Fruit fly (Drosophila melanogaster): ENCODE measurements around the gene CG10254.

CG10254 gene

dm6 chr3R:23713901-23714300 lies 19.1 kb upstream of the CG10254 start (continued):
- TF ChIP-seq Gug (GFP tag; IDR thresholded peaks at IDR 0.05) (peak; percentile 56), CG8119 (GFP tag; IDR thresholded peaks at IDR 0.05) (peak; percentile 63), CG11294 (GFP tag; IDR thresholded peaks at IDR 0.05) (no peak), topi (GFP tag; optimal IDR thresholded peaks at IDR 0.05) (peak; percentile 88), CG10669 (GFP tag; optimal IDR thresholded peaks at IDR 0.05) (peak; percentile 66), CG7368 (GFP tag; optimal IDR thresholded peaks at IDR 0.05) (peak; percentile 56), fd59A (GFP tag; optimal IDR thresholded peaks at IDR 0.05) (peak; percentile 38), CG6854 (GFP tag; optimal IDR thresholded peaks at IDR 0.05) (peak; percentile 38), CG11762 (GFP tag; optimal IDR thresholded peaks at IDR 0.05; ENCODE audit: insufficient read depth) (peak; percentile 57), CG3032 (tag; optimal IDR thresholded peaks at IDR 0.05) (peak; percentile 29), CG10631 (GFP tag; optimal IDR thresholded peaks at IDR 0.05) (peak; percentile 84), dac (GFP tag; optimal IDR thresholded peaks at IDR 0.05) (no peak), Ets21C (GFP tag; optimal IDR thresholded peaks at IDR 0.05) (peak; percentile 85), CG8632 (GFP tag; optimal IDR thresholded peaks at IDR 0.05) (peak; percentile 77), CG6792 (GFP tag; optimal IDR thresholded peaks at IDR 0.05) (peak; percentile 85), Eip78C (GFP tag) (no peak), Hr4 (GFP tag; optimal IDR thresholded peaks at IDR 0.05) (peak; percentile 65), CG8319 (GFP tag; optimal IDR thresholded peaks at IDR 0.05) (peak; percentile 21), eg (GFP tag; IDR thresholded peaks at IDR 0.05) (peak; percentile 56), CG6276 (GFP tag; optimal IDR thresholded peaks at IDR 0.05) (no peak), lz (GFP tag; optimal IDR thresholded peaks at IDR 0.05) (peak; percentile 88), CG6163 (GFP tag; IDR thresholded peaks at IDR 0.05) (peak; percentile 70), acj6 (GFP tag; optimal IDR thresholded peaks at IDR 0.05) (peak; percentile 85), CG31627 (GFP tag; optimal IDR thresholded peaks at IDR 0.05) (peak; percentile 90), CG34406 (GFP tag; optimal IDR thresholded peaks at IDR 0.05) (peak; percentile 82), Hr38 (GFP tag; optimal IDR thresholded peaks at IDR 0.05) (no peak), Smox (GFP tag; optimal IDR thresholded peaks at IDR 0.05) (peak; percentile 85), vri (GFP tag; optimal IDR thresholded peaks at IDR 0.05) (peak; percentile 89), Sox14 (GFP tag; optimal IDR thresholded peaks at IDR 0.05) (peak; percentile 84), Eip93F (GFP tag; optimal IDR thresholded peaks at IDR 0.05) (peak; percentile 69), CG16779 (tag; optimal IDR thresholded peaks at IDR 0.05) (no peak), CG32006 (GFP tag; optimal IDR thresholded peaks at IDR 0.05) (peak; percentile 59), net (GFP tag; optimal IDR thresholded peaks at IDR 0.05) (peak; percentile 67), spab (GFP tag; optimal IDR thresholded peaks at IDR 0.05) (peak; percentile 63), Eip75B (GFP tag; optimal IDR thresholded peaks at IDR 0.05) (peak; percentile 85), fkh (GFP tag; optimal IDR thresholded peaks at IDR 0.05) (no peak), Lpt (GFP tag; optimal IDR thresholded peaks at IDR 0.05) (peak; percentile 46), OdsH (GFP tag; optimal IDR thresholded peaks at IDR 0.05) (peak; percentile 77), svp (GFP tag) (peak; percentile 93), CG1621 (tag; optimal IDR thresholded peaks at IDR 0.05) (peak; percentile 53), salr (GFP tag; optimal IDR thresholded peaks at IDR 0.05) (peak; percentile 24 to 47), CG6808 (GFP tag; optimal IDR thresholded peaks at IDR 0.05) (peak; percentile 64), pdm3 (GFP tag; optimal IDR thresholded peaks at IDR 0.05) (peak; percentile 79)

dm6 chr3R:23711195-23711594 lies 16.4 kb upstream of the CG10254 start, which contains the start of gene CG10300:
TSS of gene CG10300 (plus strand) at chr3R:23711527.
- TF ChIP-seq CG3032 (tag; optimal IDR thresholded peaks at IDR 0.05) (no peak), svp (GFP tag) (peak; percentile 41), CG34406 (GFP tag; optimal IDR thresholded peaks at IDR 0.05) (no peak)

All from whole organism, prepupa.